Worm (Caenorhabditis elegans): ENCODE measurements around the gene cla-1.

Gene cla-1

DNA sequence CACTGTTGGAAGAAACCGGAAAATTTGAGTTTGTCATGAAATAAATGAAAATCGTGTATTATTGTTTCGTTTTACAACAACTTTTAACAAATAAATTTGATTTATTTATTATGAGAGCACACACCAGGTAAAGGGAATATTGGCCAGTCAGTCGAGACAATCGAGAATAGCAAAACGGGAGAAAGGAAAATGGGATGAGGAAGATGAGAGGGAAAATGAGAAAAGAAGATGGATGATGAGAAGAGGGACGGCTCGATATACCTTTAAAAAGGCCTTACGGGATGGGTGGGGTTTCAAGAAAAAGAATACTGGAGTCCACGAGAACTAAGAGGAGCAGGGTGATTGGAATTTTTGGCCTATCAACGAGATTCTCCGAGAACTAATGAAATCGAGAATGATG is 30.1 kb upstream of the cla-1 start (continued):
- TF ChIP-seq hmg-20 (GFP tag; IDR thresholded peaks at IDR 0.05) (no peak), zim-3 (tag; optimal IDR thresholded peaks at IDR 0.05) (no peak), hrde-1 (tag; optimal IDR thresholded peaks at IDR 0.05; ENCODE audit: borderline replicate concordance) (peak; percentile 66), ceh-100 (GFP tag; IDR thresholded peaks at IDR 0.05) (no peak), ztf-25 (GFP tag; IDR thresholded peaks at IDR 0.05) (0 out of 2 replicates have a peak, but pooled peaks have one; percentile 32), lin-26 (GFP tag; IDR thresholded peaks at IDR 0.05) (no peak), mel-28 (tag; optimal IDR thresholded peaks at IDR 0.05; ENCODE audit: borderline replicate concordance) (no peak), nhr-27 (tag; optimal IDR thresholded peaks at IDR 0.05) (no peak)

DNA sequence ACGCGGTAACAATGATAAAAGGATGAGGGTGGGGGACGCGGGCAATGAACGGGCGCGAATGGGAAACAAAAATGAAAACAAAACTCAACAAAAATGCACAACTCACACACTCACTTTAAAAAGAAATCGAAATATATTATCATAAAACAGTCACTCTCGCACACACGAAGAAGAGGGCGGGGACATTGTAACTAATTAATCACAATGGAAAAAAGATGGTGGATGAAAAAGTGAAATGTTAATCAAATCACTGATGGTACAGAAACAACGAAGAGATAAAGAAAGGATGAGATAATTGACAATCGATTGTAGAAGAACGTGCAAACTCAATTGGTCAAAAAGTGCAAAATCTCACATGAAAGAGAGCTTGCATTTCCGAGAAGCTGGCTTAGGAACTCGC is 29.5 kb upstream of the cla-1 start:
- TF ChIP-seq F37B4.10 (GFP tag; IDR thresholded peaks at IDR 0.05) (no peak), chd-7 (tag; optimal IDR thresholded peaks at IDR 0.05) (no peak), hmg-1.2 (GFP tag; IDR thresholded peaks at IDR 0.05) (no peak), nhr-179 (tag; optimal IDR thresholded peaks at IDR 0.05) (no peak), madf-3 (GFP tag; IDR thresholded peaks at IDR 0.05) (no peak), B0019.2 (GFP tag; conservative IDR thresholded peaks at IDR 0.05) (no peak), nhr-90 (tag; optimal IDR thresholded peaks at IDR 0.05) (no peak), attf-6 (GFP tag; IDR thresholded peaks at IDR 0.05) (0 out of 2 replicates have a peak, but pooled peaks have one; percentile 11), Y53F4B.3 (GFP tag; IDR thresholded peaks at IDR 0.05) (no peak), xnd-1 (tag; optimal IDR thresholded peaks at IDR 0.05) (no peak), hlh-12 (tag; optimal IDR thresholded peaks at IDR 0.05) (no peak), ZK185.1 (tag; optimal IDR thresholded peaks at IDR 0.05; ENCODE audit: poor library complexity, severe bottlenecking) (no peak), Y53G8AR.9 (GFP tag; conservative IDR thresholded peaks at IDR 0.05) (no peak), fkh-3 (tag; optimal IDR thresholded peaks at IDR 0.05) (no peak), snpc-3.4 (tag; optimal IDR thresholded peaks at IDR 0.05) (peak; percentile 33), lsy-27 (tag; optimal IDR thresholded peaks at IDR 0.05; ENCODE audit: borderline replicate concordance, insufficient read depth) (no peak), sptf-2 (GFP tag; optimal IDR thresholded peaks at IDR 0.05) (no peak), nhr-27 (tag; optimal IDR thresholded peaks at IDR 0.05) (no peak), repo-1 (tag; optimal IDR thresholded peaks at IDR 0.05) (no peak), B0336.3 (GFP tag; IDR thresholded peaks at IDR 0.05) (no peak), ama-1 (optimal IDR thresholded peaks at IDR 0.05) (no peak), ama-1 (GFP tag; optimal IDR thresholded peaks at IDR 0.05) (no peak), zim-3 (tag; optimal IDR thresholded peaks at IDR 0.05) (no peak), F57C9.4 (tag; optimal IDR thresholded peaks at IDR 0.05) (no peak), unc-62 (GFP tag; optimal IDR thresholded peaks at IDR 0.05) (no peak), ceh-100 (GFP tag; IDR thresholded peaks at IDR 0.05) (no peak), F49E8.2 (tag; optimal IDR thresholded peaks at IDR 0.05; ENCODE audit: insufficient read depth) (peak; percentile 82), lin-54 (GFP tag; optimal IDR thresholded peaks at IDR 0.05) (no peak), hmg-20 (GFP tag; IDR thresholded peaks at IDR 0.05) (no peak), attf-5 (GFP tag; optimal IDR thresholded peaks at IDR 0.05) (no peak), tlf-1 (GFP tag; optimal IDR thresholded peaks at IDR 0.05) (peak; percentile 7), gei-17 (GFP tag; optimal IDR thresholded peaks at IDR 0.05) (no peak), rpc-1 (optimal IDR thresholded peaks at IDR 0.05) (no peak), rpc-1 (tag; optimal IDR thresholded peaks at IDR 0.05) (no peak), die-1 (tag; optimal IDR thresholded peaks at IDR 0.05) (peak; percentile 32), sdz-38 (tag; optimal IDR thresholded peaks at IDR 0.05) (no peak), ztf-28 (GFP tag; IDR thresholded peaks at IDR 0.05) (no peak), aptf-2 (GFP tag; conservative IDR thresholded peaks at IDR 0.05) (no peak), nfya-2 (GFP tag; IDR thresholded peaks at IDR 0.05) (no peak), ztf-6 (GFP tag; IDR thresholded peaks at IDR 0.05) (no peak), F22D6.2 (tag; optimal IDR thresholded peaks at IDR 0.05) (no peak), madf-10 (tag; optimal IDR thresholded peaks at IDR 0.05) (no peak), egl-18 (GFP tag; IDR thresholded peaks at IDR 0.05) (no peak), athp-1 (tag; optimal IDR thresholded peaks at IDR 0.05) (no peak)

Measured in whole organism, young adult.